In genomic region chr3R:7330695-7331094, dm6 we compare ENCODE assay signal across 4 fruit fly cellular contexts.
A peak's percentile ranks its signal among the peaks of the same experiment; 100 is the strongest.
TF ChIP-seq lines count a peak whose summit lies in the region.

No protein-coding gene starts in this region.

- TF ChIP-seq CTCF in whole organism, embryonic (GFP tag; optimal IDR thresholded peaks at IDR 0.05; lab: Kevin White, UChicago): no peak

TF ChIP-seq in whole organism, adult, 20 proteins besides CTCF, POLR2A, EP300 and RAD21:
- TF ChIP-seq cnc (optimal IDR thresholded peaks at IDR 0.05; lab: Kevin White, UChicago) (no peak), toe (GFP tag; optimal IDR thresholded peaks at IDR 0.05; lab: Kevin White, UChicago) (peak; percentile 19), Hr96 (GFP tag; optimal IDR thresholded peaks at IDR 0.05; lab: Kevin White, UChicago) (no peak)

TF ChIP-seq in whole organism, embryonic, 481 proteins besides CTCF, POLR2A, EP300 and RAD21:
- no peak for TF ChIP-seq CG32532 (GFP tag; IDR thresholded peaks at IDR 0.05; lab: Robert Waterston, UW)
- TF ChIP-seq sens (GFP tag; lab: Kevin White, UChicago): peak; percentile 5
- peak; percentile 60 for TF ChIP-seq Drgx (GFP tag; IDR thresholded peaks at IDR 0.05; lab: Robert Waterston, UW)

TF ChIP-seq in whole organism, prepupa, 60 proteins besides CTCF, POLR2A, EP300 and RAD21 (continues in another document):
- TF ChIP-seq CG8119 (GFP tag; IDR thresholded peaks at IDR 0.05; lab: Robert Waterston, UW): peak; percentile 70; the same call in 2 of the 3 replicates
- TF ChIP-seq CG10631 (GFP tag; optimal IDR thresholded peaks at IDR 0.05; lab: Kevin White, UChicago): no peak
- no peak for TF ChIP-seq topi (GFP tag; optimal IDR thresholded peaks at IDR 0.05; lab: Kevin White, UChicago)
- no peak for TF ChIP-seq Smox (GFP tag; optimal IDR thresholded peaks at IDR 0.05; lab: Kevin White, UChicago)
- no peak for TF ChIP-seq fd59A (GFP tag; optimal IDR thresholded peaks at IDR 0.05; lab: Kevin White, UChicago)
- TF ChIP-seq CG11762 (GFP tag; optimal IDR thresholded peaks at IDR 0.05; lab: Kevin White, UChicago; ENCODE audit: insufficient read depth): no peak
- no peak for TF ChIP-seq Sox102F (GFP tag; optimal IDR thresholded peaks at IDR 0.05; lab: Kevin White, UChicago)
- TF ChIP-seq cyc (GFP tag; optimal IDR thresholded peaks at IDR 0.05; lab: Kevin White, UChicago): no peak
- no peak for TF ChIP-seq Sox15 (GFP tag; optimal IDR thresholded peaks at IDR 0.05; lab: Kevin White, UChicago)
- TF ChIP-seq esn (GFP tag; optimal IDR thresholded peaks at IDR 0.05; lab: Kevin White, UChicago): no peak
- 0 out of 3 replicates have a peak, but pooled peaks have one; percentile 18 for TF ChIP-seq CG6163 (GFP tag; IDR thresholded peaks at IDR 0.05; lab: Robert Waterston, UW)
- TF ChIP-seq Eip75B (GFP tag; optimal IDR thresholded peaks at IDR 0.05; lab: Kevin White, UChicago): no peak
- TF ChIP-seq dac (GFP tag; optimal IDR thresholded peaks at IDR 0.05; lab: Kevin White, UChicago): peak; percentile 61
- TF ChIP-seq Blimp-1 (GFP tag; optimal IDR thresholded peaks at IDR 0.05; lab: Kevin White, UChicago): no peak
- TF ChIP-seq ss (GFP tag; optimal IDR thresholded peaks at IDR 0.05; lab: Kevin White, UChicago): no peak
- TF ChIP-seq CG8632 (GFP tag; optimal IDR thresholded peaks at IDR 0.05; lab: Kevin White, UChicago): no peak
- no peak for TF ChIP-seq CG9139 (GFP tag; optimal IDR thresholded peaks at IDR 0.05; lab: Kevin White, UChicago)
- peak; percentile 53; the same call in 1 of the 2 replicates for TF ChIP-seq Gug (GFP tag; IDR thresholded peaks at IDR 0.05; lab: Robert Waterston, UW)
- no peak for TF ChIP-seq CG16779 (tag; optimal IDR thresholded peaks at IDR 0.05; lab: Kevin White, UChicago)
- no peak for TF ChIP-seq CG11902 (GFP tag; optimal IDR thresholded peaks at IDR 0.05; lab: Kevin White, UChicago)
- TF ChIP-seq Ets21C (GFP tag; optimal IDR thresholded peaks at IDR 0.05; lab: Kevin White, UChicago): no peak
- no peak for TF ChIP-seq Met (GFP tag; optimal IDR thresholded peaks at IDR 0.05; lab: Kevin White, UChicago)
- no peak for TF ChIP-seq spab (GFP tag; optimal IDR thresholded peaks at IDR 0.05; lab: Kevin White, UChicago)
- TF ChIP-seq pdm3 (GFP tag; optimal IDR thresholded peaks at IDR 0.05; lab: Kevin White, UChicago): peak; percentile 26
- TF ChIP-seq Hr38 (GFP tag; optimal IDR thresholded peaks at IDR 0.05; lab: Kevin White, UChicago): no peak
- no peak for TF ChIP-seq CG3919 (GFP tag; optimal IDR thresholded peaks at IDR 0.05; lab: Kevin White, UChicago)
- peak in 1 of 2 experiments; percentile 2 for TF ChIP-seq salr (GFP tag; optimal IDR thresholded peaks at IDR 0.05; lab: Kevin White, UChicago)
- no peak for TF ChIP-seq CG6792 (GFP tag; optimal IDR thresholded peaks at IDR 0.05; lab: Kevin White, UChicago)
- no peak for TF ChIP-seq CG11294 (GFP tag; IDR thresholded peaks at IDR 0.05; lab: Robert Waterston, UW)
- no peak for TF ChIP-seq lz (GFP tag; optimal IDR thresholded peaks at IDR 0.05; lab: Kevin White, UChicago)
- peak; percentile 59 for TF ChIP-seq CG4318 (GFP tag; optimal IDR thresholded peaks at IDR 0.05; lab: Kevin White, UChicago)
- peak; percentile 67 for TF ChIP-seq CG6276 (GFP tag; optimal IDR thresholded peaks at IDR 0.05; lab: Kevin White, UChicago)
- no peak for TF ChIP-seq Sox14 (GFP tag; optimal IDR thresholded peaks at IDR 0.05; lab: Kevin White, UChicago)
- TF ChIP-seq svp (GFP tag; lab: Kevin White, UChicago): no peak
- TF ChIP-seq Ets96B (tag; optimal IDR thresholded peaks at IDR 0.05; lab: Kevin White, UChicago): no peak
- TF ChIP-seq eg (GFP tag; IDR thresholded peaks at IDR 0.05; lab: Robert Waterston, UW): peak; percentile 75
- TF ChIP-seq CG6808 (GFP tag; optimal IDR thresholded peaks at IDR 0.05; lab: Kevin White, UChicago): no peak
- peak; percentile 11 for TF ChIP-seq OdsH (GFP tag; optimal IDR thresholded peaks at IDR 0.05; lab: Kevin White, UChicago)
- TF ChIP-seq fkh (GFP tag; optimal IDR thresholded peaks at IDR 0.05; lab: Kevin White, UChicago): no peak
- TF ChIP-seq CG10669 (GFP tag; optimal IDR thresholded peaks at IDR 0.05; lab: Kevin White, UChicago): no peak
- peak; percentile 63 for TF ChIP-seq Eip78C (GFP tag; lab: Kevin White, UChicago)
- peak; percentile 72 for TF ChIP-seq Hr4 (GFP tag; optimal IDR thresholded peaks at IDR 0.05; lab: Kevin White, UChicago)
- no peak for TF ChIP-seq vri (GFP tag; optimal IDR thresholded peaks at IDR 0.05; lab: Kevin White, UChicago)
- no peak for TF ChIP-seq net (GFP tag; optimal IDR thresholded peaks at IDR 0.05; lab: Kevin White, UChicago)
- TF ChIP-seq achi (GFP tag; optimal IDR thresholded peaks at IDR 0.05; lab: Kevin White, UChicago): no peak

TF ChIP-seq in whole organism, pupa, 21 proteins besides CTCF, POLR2A, EP300 and RAD21:
- TF ChIP-seq CG32121 (GFP tag; IDR thresholded peaks at IDR 0.05; lab: Robert Waterston, UW) (peak; percentile 72), CG12605 (GFP tag; IDR thresholded peaks at IDR 0.05; lab: Robert Waterston, UW) (no peak), Pif1A (GFP tag; optimal IDR thresholded peaks at IDR 0.05; lab: Kevin White, UChicago) (peak; percentile 10), D1 (tag; optimal IDR thresholded peaks at IDR 0.05; lab: Kevin White, UChicago) (no peak), Snoo (tag; optimal IDR thresholded peaks at IDR 0.05; lab: Kevin White, UChicago) (no peak), EcR (GFP tag; optimal IDR thresholded peaks at IDR 0.05; lab: Kevin White, UChicago) (no peak), Pif1B (GFP tag; optimal IDR thresholded peaks at IDR 0.05; lab: Kevin White, UChicago) (no peak), fd96Ca (GFP tag; IDR thresholded peaks at IDR 0.05; lab: Robert Waterston, UW) (peak; percentile 58; the same call in 2 of the 3 replicates), CG10348 (GFP tag; IDR thresholded peaks at IDR 0.05; lab: Robert Waterston, UW) (no peak), CG9948 (tag; optimal IDR thresholded peaks at IDR 0.05; lab: Kevin White, UChicago) (no peak), CG13204 (GFP tag; optimal IDR thresholded peaks at IDR 0.05; lab: Kevin White, UChicago) (no peak), CG8301 (tag; optimal IDR thresholded peaks at IDR 0.05; lab: Kevin White, UChicago) (peak; percentile 63), CG17806 (tag; optimal IDR thresholded peaks at IDR 0.05; lab: Kevin White, UChicago) (no peak), CG14655 (GFP tag; optimal IDR thresholded peaks at IDR 0.05; lab: Kevin White, UChicago) (peak; percentile 61), CG8159 (tag; optimal IDR thresholded peaks at IDR 0.05; lab: Kevin White, UChicago) (no peak), CG4496 (GFP tag; IDR thresholded peaks at IDR 0.05; lab: Robert Waterston, UW) (peak; percentile 44; the same call in 1 of the 3 replicates), Ets98B (GFP tag; IDR thresholded peaks at IDR 0.05; lab: Robert Waterston, UW) (peak; percentile 68), rn (GFP tag; IDR thresholded peaks at IDR 0.05; lab: Robert Waterston, UW) (no peak), CG15710 (tag; optimal IDR thresholded peaks at IDR 0.05; lab: Kevin White, UChicago) (no peak), CG34367 (tag; optimal IDR thresholded peaks at IDR 0.05; lab: Kevin White, UChicago) (no peak), gl (tag; optimal IDR thresholded peaks at IDR 0.05; lab: Kevin White, UChicago) (no peak)
